Worm (Caenorhabditis elegans): ENCODE results near the gene ssl-1.

The ssl-1 gene

DNA sequence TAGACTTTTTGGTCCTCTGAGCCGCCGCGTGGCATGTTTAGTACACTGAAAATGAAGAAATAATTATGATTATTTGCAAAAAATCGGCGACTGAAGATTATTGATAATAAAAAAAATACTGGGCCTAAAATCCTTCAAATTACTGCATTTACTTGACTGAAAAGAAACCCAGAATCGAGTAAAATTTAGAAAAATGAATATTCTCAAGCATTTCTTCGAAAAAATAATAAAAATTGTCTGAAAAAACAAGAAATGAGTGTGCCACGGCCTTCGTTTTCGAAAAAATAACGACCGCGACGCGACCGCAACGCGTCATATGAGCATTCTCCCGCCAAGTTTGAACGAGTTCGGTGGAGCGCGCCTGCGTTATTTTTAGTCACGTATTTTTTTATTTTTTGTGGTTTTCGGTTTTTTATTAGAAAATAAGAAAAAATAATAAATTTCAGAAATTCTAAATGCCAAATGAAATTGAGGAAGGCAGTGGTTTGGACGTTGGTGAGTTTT is 26.4 kb upstream of the ssl-1 start, which contains the start of the genes rsp-3 and spin-4:
Gene rsp-3 (minus strand): TSS at position 51 of the 504 bp plus-strand sequence.
Gene spin-4 (plus strand): TSS at position 447 of the 504 bp plus-strand sequence.
- TF ChIP-seq nhr-80 (tag; optimal IDR thresholded peaks at IDR 0.05): no peak
- TF ChIP-seq madf-3 (GFP tag; IDR thresholded peaks at IDR 0.05): peak; percentile 99
- no peak for TF ChIP-seq B0336.3 (GFP tag; IDR thresholded peaks at IDR 0.05)
- TF ChIP-seq madf-8 (GFP tag; conservative IDR thresholded peaks at IDR 0.05): peak; percentile 40; the same call in 1 of the 2 replicates
- no peak for TF ChIP-seq cebp-1 (GFP tag; IDR thresholded peaks at IDR 0.05)
- peak; percentile 28 for TF ChIP-seq cebp-1 (tag; optimal IDR thresholded peaks at IDR 0.05)
- TF ChIP-seq snpc-1.3 (tag; optimal IDR thresholded peaks at IDR 0.05; ENCODE audit: insufficient read depth): peak; percentile 57
- TF ChIP-seq dpl-1 (GFP tag; optimal IDR thresholded peaks at IDR 0.05): peak; percentile 84
- TF ChIP-seq Y67H2A.10 (GFP tag; conservative IDR thresholded peaks at IDR 0.05): peak; percentile 58; the same call in 1 of the 2 replicates
- peak; percentile 89 for TF ChIP-seq lin-54 (GFP tag; optimal IDR thresholded peaks at IDR 0.05)
- peak; percentile 61 for TF ChIP-seq ceh-91 (GFP tag; IDR thresholded peaks at IDR 0.05)
- TF ChIP-seq attf-5 (GFP tag; optimal IDR thresholded peaks at IDR 0.05): peak; percentile 87
- peak; percentile 44; the same call in 1 of the 2 replicates for TF ChIP-seq hmg-1.2 (GFP tag; IDR thresholded peaks at IDR 0.05)
- TF ChIP-seq ceh-40 (GFP tag; IDR thresholded peaks at IDR 0.05): no peak
- TF ChIP-seq Y79H2A.3 (GFP tag; conservative IDR thresholded peaks at IDR 0.05): no peak
- peak; percentile 72 for TF ChIP-seq F23B12.7 (tag; optimal IDR thresholded peaks at IDR 0.05; ENCODE audit: insufficient read depth)
- TF ChIP-seq lsl-1 (GFP tag; optimal IDR thresholded peaks at IDR 0.05): peak; percentile 57
- no peak for TF ChIP-seq gei-17 (GFP tag; optimal IDR thresholded peaks at IDR 0.05)
- TF ChIP-seq F33H1.4 (GFP tag; IDR thresholded peaks at IDR 0.05): peak; percentile 44; the same call in 1 of the 2 replicates
- peak; percentile 66 for TF ChIP-seq snpc-3.4 (tag; optimal IDR thresholded peaks at IDR 0.05)
- TF ChIP-seq lin-40 (tag; optimal IDR thresholded peaks at IDR 0.05): peak; percentile 17
- TF ChIP-seq efl-1 (GFP tag; optimal IDR thresholded peaks at IDR 0.05): peak; percentile 86
- no peak for TF ChIP-seq nfya-2 (GFP tag; IDR thresholded peaks at IDR 0.05)
- peak in 1 of 3 experiments; percentile 89 for TF ChIP-seq lin-35 (GFP tag; optimal IDR thresholded peaks at IDR 0.05)
- no peak for TF ChIP-seq zim-3 (tag; optimal IDR thresholded peaks at IDR 0.05)
- TF ChIP-seq mcd-1 (GFP tag; IDR thresholded peaks at IDR 0.05): peak; percentile 86
- TF ChIP-seq atf-7 (tag; optimal IDR thresholded peaks at IDR 0.05): no peak
- TF ChIP-seq F22D6.2 (tag; optimal IDR thresholded peaks at IDR 0.05): no peak
- no peak for TF ChIP-seq hmg-20 (GFP tag; IDR thresholded peaks at IDR 0.05)
- no peak for TF ChIP-seq Y53F4B.3 (GFP tag; IDR thresholded peaks at IDR 0.05)
- peak; percentile 36 for TF ChIP-seq tbp1 (GFP tag; optimal IDR thresholded peaks at IDR 0.05)
- peak; percentile 8 for TF ChIP-seq tlf-1 (GFP tag; optimal IDR thresholded peaks at IDR 0.05)
- no peak for TF ChIP-seq Y95B8A.8 (GFP tag; IDR thresholded peaks at IDR 0.05)
- peak; percentile 71 for TF ChIP-seq madf-6 (GFP tag; IDR thresholded peaks at IDR 0.05)
- TF ChIP-seq hlh-12 (tag; optimal IDR thresholded peaks at IDR 0.05): no peak
- peak; percentile 14 for TF ChIP-seq ceh-27 (GFP tag; optimal IDR thresholded peaks at IDR 0.05)
- no peak for TF ChIP-seq F57C9.4 (tag; optimal IDR thresholded peaks at IDR 0.05)
- peak; percentile 56; the same call in 1 of the 2 replicates for TF ChIP-seq D2030.7 (GFP tag; IDR thresholded peaks at IDR 0.05)
- TF ChIP-seq egl-44 (GFP tag; IDR thresholded peaks at IDR 0.05): no peak
- TF ChIP-seq nhr-179 (tag; optimal IDR thresholded peaks at IDR 0.05): no peak
- TF ChIP-seq aptf-3 (GFP tag; IDR thresholded peaks at IDR 0.05): no peak
- no peak for TF ChIP-seq nhr-120 (GFP tag; IDR thresholded peaks at IDR 0.05)

All from whole organism, young adult.